Fruit fly (Drosophila melanogaster) whole organism, prepupa: Measurements from ENCODE around the gene CROT.

ENCODE experiments used
- Eip93F ChIP-seq: fragments of 200-800 bp; sonication (Bioruptor generic); optimal IDR thresholded peaks from 2 replicates; lab custom pipeline; 2016; ENCODE audit warnings: missing biosample characterization, mild to moderate bottlenecking, missing genetic modification characterization
- esn ChIP-seq: fragments of 200-800 bp; sonication (Bioruptor generic); optimal IDR thresholded peaks from 2 replicates; lab custom pipeline; 2016; ENCODE audit warnings: missing biosample characterization, mild to moderate bottlenecking, missing genetic modification characterization, moderate library complexity
- fd59A ChIP-seq: fragments of 200-800 bp; sonication (Bioruptor generic); optimal IDR thresholded peaks from 2 replicates; lab custom pipeline; 2017; ENCODE audit warnings: missing biosample characterization, mild to moderate bottlenecking, missing genetic modification characterization, missing genetic modification reagents

DNA sequence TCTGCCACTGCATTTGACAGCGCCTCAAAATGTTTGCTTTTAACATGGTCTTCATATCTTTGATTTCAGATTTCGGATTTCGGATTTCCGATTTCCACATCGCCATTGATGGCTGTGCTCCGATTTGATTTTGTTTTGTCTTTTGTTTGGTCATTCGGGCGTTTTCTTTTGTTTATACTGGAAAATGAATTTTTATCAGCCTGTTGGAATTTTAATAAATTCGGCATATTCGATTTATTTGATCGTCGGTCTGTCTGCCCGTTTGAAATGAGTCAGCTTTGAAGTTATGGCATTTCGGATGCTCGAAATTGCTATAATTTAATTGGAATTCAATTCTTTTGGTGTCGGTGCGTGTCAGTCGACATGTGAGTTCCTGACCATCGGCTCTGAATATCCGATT, 34.1 kb upstream of the CROT start:
- TF ChIP-seq fd59A (GFP tag; lab: Kevin White, UChicago) = no peak
- TF ChIP-seq Eip93F (GFP tag; lab: Kevin White, UChicago) = no peak
- TF ChIP-seq esn (GFP tag; lab: Kevin White, UChicago) = no peak
